Worm (Caenorhabditis elegans): ENCODE measurements around the gene xtr-2.
A peak's percentile ranks its signal among the peaks of the same experiment; 100 is the strongest.

xtr-2 gene

ce11 chrX:12348329-12348728, 33.0 kb downstream of the xtr-2 start, which contains the start of gene F42F12.14:
Gene F42F12.14 (plus strand): TSS chrX:12348629.
- no peak for TF ChIP-seq ceh-27 (GFP tag; optimal IDR thresholded peaks at IDR 0.05)
- TF ChIP-seq gei-17 (GFP tag; optimal IDR thresholded peaks at IDR 0.05): no peak
- TF ChIP-seq F37B4.10 (GFP tag; IDR thresholded peaks at IDR 0.05): no peak
- no peak for TF ChIP-seq rcor-1 (GFP tag; IDR thresholded peaks at IDR 0.05)
- no peak for TF ChIP-seq him-1 (tag; optimal IDR thresholded peaks at IDR 0.05)
- no peak for TF ChIP-seq Y67H2A.10 (GFP tag; conservative IDR thresholded peaks at IDR 0.05)
- TF ChIP-seq snpc-1.3 (tag; optimal IDR thresholded peaks at IDR 0.05; ENCODE audit: insufficient read depth): no peak
- no peak for TF ChIP-seq unc-62 (GFP tag; optimal IDR thresholded peaks at IDR 0.05)
- TF ChIP-seq ceh-91 (GFP tag; IDR thresholded peaks at IDR 0.05): no peak
- TF ChIP-seq ccch-3 (GFP tag; optimal IDR thresholded peaks at IDR 0.05): no peak
- no peak for TF ChIP-seq tbp1 (GFP tag; optimal IDR thresholded peaks at IDR 0.05)
- no peak for TF ChIP-seq cebp-2 (GFP tag; IDR thresholded peaks at IDR 0.05)

DNA sequence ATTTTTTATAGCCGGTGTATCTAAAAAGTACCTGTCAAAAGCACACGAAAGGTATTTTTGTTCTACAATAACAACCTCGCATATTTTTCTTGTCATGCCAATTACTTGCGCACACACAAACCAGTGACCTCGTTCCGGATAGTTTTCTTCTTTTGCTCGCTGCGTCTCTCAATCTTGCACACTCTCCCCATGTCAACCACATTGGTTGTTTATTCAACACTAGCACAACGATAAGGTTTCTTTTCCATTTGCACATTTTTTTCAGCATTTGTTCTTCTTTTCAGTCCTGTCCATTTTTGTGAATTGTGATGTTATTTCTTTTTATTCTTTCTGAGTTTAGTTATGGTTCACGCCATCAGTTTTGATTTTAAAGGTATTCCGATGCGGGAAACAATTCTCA, 34.8 kb downstream of the xtr-2 start, which contains the start of gene F42F12.3:
F42F12.3 (plus strand) TSS at position 372 of the 400 bp plus-strand sequence.
- TF ChIP-seq lir-1 (GFP tag; conservative IDR thresholded peaks at IDR 0.05) (no peak), nhr-80 (tag; optimal IDR thresholded peaks at IDR 0.05) (peak; percentile 21), hlh-26 (GFP tag; conservative IDR thresholded peaks at IDR 0.05) (no peak)

- no peak for TF ChIP-seq chd-7 (tag; optimal IDR thresholded peaks at IDR 0.05)
- no peak for TF ChIP-seq atf-7 (tag; optimal IDR thresholded peaks at IDR 0.05)
- no peak for TF ChIP-seq gei-17 (GFP tag; optimal IDR thresholded peaks at IDR 0.05)
- peak; percentile 39 for TF ChIP-seq nhr-80 (tag; optimal IDR thresholded peaks at IDR 0.05)
Measured at ce11 chrX:12352872-12353271, 37.5 kb downstream of the xtr-2 start, which contains the start of gene F42F12.4. Gene F42F12.4 (minus strand): TSS chrX:12352947.

DNA sequence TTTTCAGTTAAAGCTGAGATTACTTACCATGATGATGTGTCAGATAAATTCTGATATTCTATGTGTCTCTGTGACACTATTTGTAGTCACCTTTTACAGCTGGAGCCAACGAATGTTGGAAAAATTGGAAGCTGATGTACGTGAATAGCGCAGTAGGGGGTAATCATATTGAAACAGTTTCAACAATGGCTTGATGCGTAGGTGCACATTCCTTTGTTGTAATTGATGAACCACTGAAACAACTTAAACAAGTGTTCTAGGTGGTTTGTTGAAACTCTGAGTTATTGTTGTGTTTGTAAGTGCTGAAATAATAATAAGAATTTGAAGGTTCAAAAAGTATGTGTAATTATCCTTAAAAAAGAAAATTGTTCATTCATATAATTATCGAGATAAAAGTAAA, 41.2 kb downstream of the xtr-2 start, which contains the start of gene nspc-12:
nspc-12 (minus strand) TSS at position 101 of the 400 bp plus-strand sequence.
- TF ChIP-seq K11D2.4 (GFP tag; IDR thresholded peaks at IDR 0.05) (no peak), tbx-9 (tag; optimal IDR thresholded peaks at IDR 0.05; ENCODE audit: borderline replicate concordance) (no peak), ekl-4 (GFP tag; IDR thresholded peaks at IDR 0.05) (no peak), snpc-1.1 (tag; optimal IDR thresholded peaks at IDR 0.05; ENCODE audit: insufficient read depth) (no peak), cebp-1 (GFP tag; IDR thresholded peaks at IDR 0.05) (no peak), cebp-1 (tag; optimal IDR thresholded peaks at IDR 0.05) (no peak), nfya-1 (tag; optimal IDR thresholded peaks at IDR 0.05; ENCODE audit: borderline replicate concordance, insufficient read depth) (no peak), attf-6 (GFP tag; IDR thresholded peaks at IDR 0.05) (no peak), hsf-1 (GFP tag; IDR thresholded peaks at IDR 0.05) (no peak), dpl-1 (GFP tag; optimal IDR thresholded peaks at IDR 0.05) (no peak), ztf-6 (GFP tag; IDR thresholded peaks at IDR 0.05) (no peak), xnd-1 (tag; optimal IDR thresholded peaks at IDR 0.05) (no peak), athp-1 (tag; optimal IDR thresholded peaks at IDR 0.05) (no peak), bed-2 (GFP tag; IDR thresholded peaks at IDR 0.05) (no peak), ztf-28 (GFP tag; IDR thresholded peaks at IDR 0.05) (no peak), Y53F4B.3 (GFP tag; IDR thresholded peaks at IDR 0.05) (no peak), dox-1 (GFP tag; IDR thresholded peaks at IDR 0.05) (no peak), ccch-3 (GFP tag; optimal IDR thresholded peaks at IDR 0.05) (no peak), hrde-1 (tag; optimal IDR thresholded peaks at IDR 0.05; ENCODE audit: borderline replicate concordance) (no peak), chd-7 (tag; optimal IDR thresholded peaks at IDR 0.05) (no peak)

Data from whole organism, young adult.